Worm (Caenorhabditis elegans): ENCODE data around the gene cct-7.

ce11 chrV:1845977-1846376, 26.1 kb upstream of the cct-7 start, which contains the start of gene T10B5.7:
- no peak for TF ChIP-seq him-1 (tag; optimal IDR thresholded peaks at IDR 0.05)
- TF ChIP-seq W03F9.2 (tag; optimal IDR thresholded peaks at IDR 0.05) = no peak
- no peak for TF ChIP-seq dao-5 (tag; optimal IDR thresholded peaks at IDR 0.05)

Data from whole organism, L4/young adult.